Worm (Caenorhabditis elegans) whole organism, L3 larva: ENCODE data around the gene sulp-7.

Source experiments
- ceh-82 ChIP-seq: fragments of 150-350 bp; optimal IDR thresholded peaks from 2 replicates; lab custom pipeline; 2014; ENCODE audit warnings: missing biosample characterization, missing genetic modification characterization
- fos-1 ChIP-seq: fragments of 150-350 bp; optimal IDR thresholded peaks from 2 replicates; lab custom pipeline; 2014; ENCODE audit warnings: missing biosample characterization, missing genetic modification characterization
- mdl-1 ChIP-seq: fragments of 150-350 bp; optimal IDR thresholded peaks from 2 replicates; lab custom pipeline; 2014; ENCODE audit warnings: missing biosample characterization, missing genetic modification characterization
- nfya-1 ChIP-seq: sonication (generic microtip); optimal IDR thresholded peaks from 2 replicates; lab custom pipeline; 2017; ENCODE audit warnings: missing genetic modification characterization, mild to moderate bottlenecking, missing compliant biosample characterization, antibody characterized with exemption, moderate library complexity; ENCODE audit not compliant: insufficient read depth
- nhr-25 ChIP-seq: sonication (generic microtip); optimal IDR thresholded peaks from 2 replicates; lab custom pipeline; 2017; ENCODE audit warnings: missing biosample characterization, missing genetic modification characterization
- pha-4 ChIP-seq: fragments of 150-350 bp; optimal IDR thresholded peaks from 2 replicates; lab custom pipeline; 2014; ENCODE audit warnings: missing biosample characterization, missing genetic modification reagents, missing genetic modification characterization
- zag-1 ChIP-seq: fragments of 150-350 bp; optimal IDR thresholded peaks from 2 replicates; lab custom pipeline; 2014; ENCODE audit warnings: missing biosample characterization, missing genetic modification characterization
- ztf-11 ChIP-seq: fragments of 150-350 bp; optimal IDR thresholded peaks from 2 replicates; lab custom pipeline; 2014; ENCODE audit warnings: missing biosample characterization, missing genetic modification characterization

DNA sequence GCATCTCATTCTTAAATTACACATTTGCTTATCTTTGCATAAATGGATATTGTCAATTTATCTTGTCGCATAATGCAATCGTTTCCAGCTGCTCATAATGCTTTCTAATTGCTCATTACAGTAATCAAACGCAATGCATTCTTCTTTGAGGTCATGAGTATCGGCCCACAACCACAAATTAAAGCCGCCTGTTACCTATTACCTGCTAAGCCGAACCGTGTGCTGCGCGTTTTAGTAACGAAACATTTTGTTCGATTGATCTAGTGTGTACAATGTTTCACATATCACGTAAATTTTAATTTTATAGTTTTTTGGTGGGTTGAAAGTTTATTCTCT lies 46.6 kb upstream of the sulp-7 start:
- no peak for TF ChIP-seq mdl-1 (tag; lab: Kevin White, UChicago)
- TF ChIP-seq nhr-25 (tag; lab: Kevin White, UChicago): no peak
- no peak for TF ChIP-seq ceh-82
- no peak for TF ChIP-seq nfya-1
- TF ChIP-seq fos-1 (tag; lab: Kevin White, UChicago): no peak
- TF ChIP-seq pha-4 (tag; lab: Kevin White, UChicago): no peak
- TF ChIP-seq zag-1 (tag; lab: Kevin White, UChicago): no peak
- TF ChIP-seq ztf-11: no peak
